Worm (Caenorhabditis elegans) whole organism, young adult: ENCODE results near the gene atln-1.

Experiments used
- B0035.1 ChIP-seq: sonication (generic microtip); optimal IDR thresholded peaks from 2 replicates; lab custom pipeline; 2016; ENCODE audit warnings: missing genetic modification characterization, mild to moderate bottlenecking, missing compliant biosample characterization, missing genotype, missing genetic modification reagents
- B0336.3 ChIP-seq: fragments of 200-800 bp; sonication (Bioruptor generic); IDR thresholded peaks from 2 replicates; pipeline ENCODE4 v1.3.6; 2022; ENCODE audit warnings: missing genetic modification characterization, missing compliant biosample characterization
- C06A6.2 ChIP-seq: fragments of 200-800 bp; sonication (Bioruptor generic); conservative IDR thresholded peaks from 2 replicates; pipeline ENCODE4 v1.3.6; 2022; ENCODE audit warnings: missing genetic modification characterization, missing compliant biosample characterization
- C17E4.6 ChIP-seq: fragments of 200-800 bp; sonication (Bioruptor generic); IDR thresholded peaks from 2 replicates; pipeline ENCODE4 v1.3.6; 2022; ENCODE audit warnings: missing genetic modification reagents, missing genetic modification characterization, missing compliant biosample characterization
- F22D6.2 ChIP-seq: sonication (generic microtip); optimal IDR thresholded peaks from 2 replicates; lab custom pipeline; 2016; ENCODE audit warnings: mild to moderate bottlenecking, missing genetic modification characterization, missing compliant biosample characterization
- F23B12.7 ChIP-seq: sonication (generic microtip); optimal IDR thresholded peaks from 2 replicates; lab custom pipeline; 2017; ENCODE audit warnings: missing genetic modification characterization, mild to moderate bottlenecking, missing compliant biosample characterization, antibody characterized with exemption, moderate library complexity; ENCODE audit not compliant: insufficient read depth
- F33H1.4 ChIP-seq: fragments of 200-800 bp; sonication (Bioruptor generic); IDR thresholded peaks from 2 replicates; pipeline ENCODE4 v1.3.6; 2022; ENCODE audit warnings: missing genetic modification reagents, missing genetic modification characterization, missing compliant biosample characterization
- F37B4.10 ChIP-seq: fragments of 200-800 bp; sonication (Bioruptor generic); IDR thresholded peaks from 2 replicates; pipeline ENCODE4 v1.3.6; 2022; ENCODE audit warnings: missing genetic modification characterization, missing compliant biosample characterization
- F55B11.4 ChIP-seq: sonication (generic microtip); optimal IDR thresholded peaks from 2 replicates; lab custom pipeline; 2016; ENCODE audit warnings: missing compliant biosample characterization, missing genetic modification characterization, borderline replicate concordance; ENCODE audit not compliant: insufficient read depth
- F57A8.1 ChIP-seq: fragments of 200-800 bp; sonication (Bioruptor generic); optimal IDR thresholded peaks from 2 replicates; lab custom pipeline; 2018; ENCODE audit warnings: mild to moderate bottlenecking, missing genetic modification characterization, moderate library complexity, missing compliant biosample characterization
- F57C9.4 ChIP-seq: sonication (generic microtip); optimal IDR thresholded peaks from 2 replicates; lab custom pipeline; 2017; ENCODE audit warnings: mild to moderate bottlenecking, missing genetic modification characterization, missing compliant biosample characterization
- K11D2.4 ChIP-seq: fragments of 200-800 bp; sonication (Bioruptor generic); IDR thresholded peaks from 2 replicates; pipeline ENCODE4 v1.3.6; 2022; ENCODE audit warnings: missing genetic modification reagents, missing genetic modification characterization, missing compliant biosample characterization
- T07F8.4 ChIP-seq: sonication (generic microtip); optimal IDR thresholded peaks from 2 replicates; lab custom pipeline; 2016; ENCODE audit warnings: mild to moderate bottlenecking, missing genetic modification characterization, moderate library complexity, missing compliant biosample characterization
- Y95B8A.8 ChIP-seq: fragments of 200-800 bp; sonication (Bioruptor generic); IDR thresholded peaks from 2 replicates; pipeline ENCODE4 v1.3.6; 2022; ENCODE audit warnings: missing genetic modification reagents, missing genetic modification characterization, missing compliant biosample characterization
- akir-1 ChIP-seq: fragments of 200-800 bp; sonication (Bioruptor generic); optimal IDR thresholded peaks from 2 replicates; lab custom pipeline; 2018; ENCODE audit warnings: mild to moderate bottlenecking, missing genetic modification characterization, moderate library complexity, missing compliant biosample characterization
- atf-7 ChIP-seq: sonication (generic microtip); optimal IDR thresholded peaks from 2 replicates; lab custom pipeline; 2017; ENCODE audit warnings: mild to moderate bottlenecking, missing genetic modification characterization, missing compliant biosample characterization
- athp-1 ChIP-seq: sonication (generic microtip); optimal IDR thresholded peaks from 2 replicates; lab custom pipeline; 2017; ENCODE audit warnings: mild to moderate bottlenecking, missing genetic modification characterization, missing compliant biosample characterization
- attf-3 ChIP-seq: fragments of 200-800 bp; sonication (Bioruptor generic); conservative IDR thresholded peaks from 2 replicates; pipeline ENCODE4 v1.3.6; 2022; ENCODE audit warnings: missing genetic modification reagents, missing genetic modification characterization, missing compliant biosample characterization
- attf-5 ChIP-seq: fragments of 200-800 bp; sonication (Bioruptor generic); optimal IDR thresholded peaks from 2 replicates; lab custom pipeline; 2018; ENCODE audit warnings: mild to moderate bottlenecking, missing genetic modification characterization, missing compliant biosample characterization
- bed-1 ChIP-seq: fragments of 200-800 bp; sonication (Bioruptor generic); IDR thresholded peaks from 2 replicates; pipeline ENCODE4 v1.3.6; 2022; ENCODE audit warnings: missing genetic modification reagents, missing genetic modification characterization, missing compliant biosample characterization
- bed-2 ChIP-seq: fragments of 200-800 bp; sonication (Bioruptor generic); IDR thresholded peaks from 2 replicates; pipeline ENCODE4 v1.3.6; 2022; ENCODE audit warnings: missing genetic modification reagents, missing genetic modification characterization, missing compliant biosample characterization
- cebp-2 ChIP-seq: fragments of 200-800 bp; sonication (Bioruptor generic); IDR thresholded peaks from 2 replicates; pipeline ENCODE4 v1.3.6; 2022; ENCODE audit warnings: missing genetic modification characterization, missing compliant biosample characterization
- ceh-100 ChIP-seq: fragments of 200-800 bp; sonication (Bioruptor generic); IDR thresholded peaks from 2 replicates; pipeline ENCODE4 v1.3.6; 2022; ENCODE audit warnings: missing genetic modification reagents, missing genetic modification characterization, missing compliant biosample characterization
- ceh-27 ChIP-seq: fragments of 200-800 bp; sonication (Bioruptor generic); optimal IDR thresholded peaks from 2 replicates; lab custom pipeline; 2018; ENCODE audit warnings: mild to moderate bottlenecking, missing genetic modification characterization, moderate library complexity, missing compliant biosample characterization
- ceh-40 ChIP-seq: fragments of 200-800 bp; sonication (Bioruptor generic); IDR thresholded peaks from 2 replicates; pipeline ENCODE4 v1.3.6; 2022; ENCODE audit warnings: missing genetic modification characterization, missing compliant biosample characterization
- ceh-91 ChIP-seq: fragments of 200-800 bp; sonication (Bioruptor generic); IDR thresholded peaks from 2 replicates; pipeline ENCODE4 v1.3.6; 2022; ENCODE audit warnings: missing genetic modification reagents, missing genetic modification characterization, missing compliant biosample characterization
- egl-44 ChIP-seq: fragments of 200-800 bp; sonication (Bioruptor generic); IDR thresholded peaks from 2 replicates; pipeline ENCODE4 v1.3.6; 2022; ENCODE audit warnings: missing genetic modification reagents, missing genetic modification characterization, missing compliant biosample characterization
- let-607 ChIP-seq, 2 experiments: fragments of 200-800 bp in 1 of 2; sonication (Bioruptor generic) in 1 of 2; sonication (generic microtip) in 1 of 2; optimal IDR thresholded peaks; 2 replicates each; lab custom pipeline; 2016 to 2018; ENCODE audit warnings: mild to moderate bottlenecking in 2 of 2, missing compliant biosample characterization in 2 of 2, missing genetic modification characterization in 2 of 2, moderate library complexity in 2 of 2, missing genotype in 1 of 2
- lin-54 ChIP-seq: fragments of 200-800 bp; sonication (Bioruptor generic); optimal IDR thresholded peaks from 2 replicates; lab custom pipeline; 2018; ENCODE audit warnings: mild to moderate bottlenecking, missing genetic modification characterization, missing compliant biosample characterization
- lsl-1 ChIP-seq: fragments of 200-800 bp; sonication (Bioruptor generic); optimal IDR thresholded peaks from 2 replicates; lab custom pipeline; 2018; ENCODE audit warnings: mild to moderate bottlenecking, missing genetic modification characterization, moderate library complexity, missing compliant biosample characterization
- madf-3 ChIP-seq: fragments of 200-800 bp; sonication (Bioruptor generic); IDR thresholded peaks from 2 replicates; pipeline ENCODE4 v1.3.6; 2022; ENCODE audit warnings: missing genetic modification reagents, missing genetic modification characterization, missing compliant biosample characterization
- madf-6 ChIP-seq: fragments of 200-800 bp; sonication (Bioruptor generic); IDR thresholded peaks from 2 replicates; pipeline ENCODE4 v1.3.6; 2022; ENCODE audit warnings: missing genetic modification reagents, missing genetic modification characterization, missing compliant biosample characterization
- mcd-1 ChIP-seq: fragments of 200-800 bp; sonication (Bioruptor generic); IDR thresholded peaks from 2 replicates; pipeline ENCODE4 v1.3.6; 2022; ENCODE audit warnings: missing genetic modification reagents, missing genetic modification characterization, missing compliant biosample characterization
- mel-28 ChIP-seq: sonication (generic microtip); optimal IDR thresholded peaks from 2 replicates; lab custom pipeline; 2016; ENCODE audit warnings: borderline replicate concordance, mild to moderate bottlenecking, missing genetic modification characterization, missing compliant biosample characterization
- nfyb-1 ChIP-seq: fragments of 200-800 bp; sonication (Bioruptor generic); IDR thresholded peaks from 2 replicates; pipeline ENCODE4 v1.3.6; 2022; ENCODE audit warnings: missing genetic modification reagents, missing genetic modification characterization, missing compliant biosample characterization
- nhr-120 ChIP-seq: fragments of 200-800 bp; sonication (Bioruptor generic); IDR thresholded peaks from 2 replicates; pipeline ENCODE4 v1.3.6; 2022; ENCODE audit warnings: missing genetic modification characterization, missing compliant biosample characterization
- nhr-179 ChIP-seq: sonication (generic microtip); optimal IDR thresholded peaks from 2 replicates; lab custom pipeline; 2016; ENCODE audit warnings: mild to moderate bottlenecking, missing genetic modification characterization, missing compliant biosample characterization
- nhr-27 ChIP-seq: fragments of 200-800 bp; sonication (Bioruptor generic); optimal IDR thresholded peaks from 2 replicates; lab custom pipeline; 2018; ENCODE audit warnings: mild to moderate bottlenecking, missing genetic modification characterization, moderate library complexity, missing compliant biosample characterization
- nhr-90 ChIP-seq: sonication (generic microtip); optimal IDR thresholded peaks from 2 replicates; lab custom pipeline; 2016; ENCODE audit warnings: missing genotype, mild to moderate bottlenecking, missing genetic modification characterization, missing compliant biosample characterization
- sdz-38 ChIP-seq: sonication (generic microtip); optimal IDR thresholded peaks from 2 replicates; lab custom pipeline; 2016; ENCODE audit warnings: missing genotype, missing genetic modification characterization, missing compliant biosample characterization
- sea-2 ChIP-seq: fragments of 200-800 bp; sonication (Bioruptor generic); IDR thresholded peaks from 2 replicates; pipeline ENCODE4 v1.3.6; 2022; ENCODE audit warnings: missing genetic modification characterization, missing compliant biosample characterization
- snpc-1.3 ChIP-seq: sonication (generic microtip); optimal IDR thresholded peaks from 2 replicates; lab custom pipeline; 2017; ENCODE audit warnings: missing genetic modification characterization, mild to moderate bottlenecking, missing compliant biosample characterization, antibody characterized with exemption, moderate library complexity, missing genotype, missing genetic modification reagents; ENCODE audit not compliant: insufficient read depth
- snpc-3.4 ChIP-seq: sonication (generic microtip); optimal IDR thresholded peaks from 2 replicates; lab custom pipeline; 2017; ENCODE audit warnings: missing genetic modification characterization, mild to moderate bottlenecking, missing compliant biosample characterization, antibody characterized with exemption, moderate library complexity, missing genotype, missing genetic modification reagents
- somi-1 ChIP-seq: fragments of 200-800 bp; sonication (Bioruptor generic); optimal IDR thresholded peaks from 2 replicates; lab custom pipeline; 2018; ENCODE audit warnings: mild to moderate bottlenecking, missing genetic modification characterization, missing compliant biosample characterization
- tlf-1 ChIP-seq: fragments of 200-800 bp; sonication (Bioruptor generic); optimal IDR thresholded peaks from 2 replicates; lab custom pipeline; 2018; ENCODE audit warnings: mild to moderate bottlenecking, missing genetic modification characterization, missing compliant biosample characterization
- zfh-2 ChIP-seq: fragments of 200-800 bp; sonication (Bioruptor generic); conservative IDR thresholded peaks from 2 replicates; pipeline ENCODE4 v1.3.6; 2022; ENCODE audit warnings: missing genetic modification reagents, missing genetic modification characterization, missing compliant biosample characterization
- zim-3 ChIP-seq: sonication (generic microtip); optimal IDR thresholded peaks from 2 replicates; lab custom pipeline; 2017; ENCODE audit warnings: mild to moderate bottlenecking, missing genetic modification characterization, moderate library complexity, missing compliant biosample characterization
- ztf-26 ChIP-seq: sonication (generic microtip); optimal IDR thresholded peaks from 2 replicates; lab custom pipeline; 2017; ENCODE audit warnings: missing genetic modification characterization, missing compliant biosample characterization

Gene atln-1

ce11 chrIV:2805525-2805924 lies 17.0 kb downstream of the atln-1 start, which contains the start of gene Y54G2A.45 (continued):
- TF ChIP-seq sdz-38 (tag; lab: Kevin White, UChicago) (peak; percentile 43), nhr-120 (GFP tag; lab: Robert Waterston, UW) (no peak), nhr-27 (no peak), F57C9.4 (tag; lab: Kevin White, UChicago) (no peak), T07F8.4 (tag; lab: Kevin White, UChicago) (peak; percentile 76), nfyb-1 (GFP tag; lab: Robert Waterston, UW) (peak; percentile 78), nhr-179 (tag; lab: Kevin White, UChicago) (peak; percentile 24), madf-3 (no peak), snpc-3.4 (tag; lab: Kevin White, UChicago) (peak; percentile 56), ceh-27 (GFP tag; lab: Kevin White, UChicago) (peak; percentile 20), nhr-90 (tag; lab: Kevin White, UChicago) (peak; percentile 94), mcd-1 (GFP tag; lab: Robert Waterston, UW) (peak; percentile 65), ceh-40 (GFP tag; lab: Robert Waterston, UW) (peak; percentile 30; the same call in 1 of the 2 replicates), F22D6.2 (tag; lab: Kevin White, UChicago) (peak; percentile 52), F23B12.7 (peak; percentile 80), cebp-2 (no peak), attf-5 (GFP tag; lab: Kevin White, UChicago) (peak; percentile 43), B0336.3 (GFP tag; lab: Robert Waterston, UW) (peak; percentile 83), F33H1.4 (peak; percentile 46), Y95B8A.8 (GFP tag; lab: Robert Waterston, UW) (peak; percentile 76; the same call in 1 of the 2 replicates), sea-2 (GFP tag; lab: Robert Waterston, UW) (0 out of 2 replicates have a peak, but pooled peaks have one; percentile 11), bed-1 (GFP tag; lab: Robert Waterston, UW) (no peak), zfh-2 (GFP tag; lab: Robert Waterston, UW) (peak; percentile 56; the same call in 1 of the 2 replicates), F55B11.4 (tag; lab: Kevin White, UChicago) (no peak), ztf-26 (tag; lab: Kevin White, UChicago) (peak; percentile 43), snpc-1.3 (tag; lab: Kevin White, UChicago) (peak; percentile 81), lin-54 (GFP tag; lab: Kevin White, UChicago) (peak; percentile 72), somi-1 (GFP tag; lab: Kevin White, UChicago) (no peak), mel-28 (tag; lab: Kevin White, UChicago) (no peak), F57A8.1 (GFP tag; lab: Kevin White, UChicago) (no peak), F37B4.10 (GFP tag; lab: Robert Waterston, UW) (no peak), attf-3 (GFP tag; lab: Robert Waterston, UW) (peak; percentile 56), atf-7 (tag; lab: Kevin White, UChicago) (peak; percentile 85), madf-6 (peak; percentile 64), B0035.1 (tag; lab: Kevin White, UChicago) (peak; percentile 50), ceh-91 (GFP tag; lab: Robert Waterston, UW) (no peak), egl-44 (GFP tag; lab: Robert Waterston, UW) (peak; percentile 93), K11D2.4 (GFP tag; lab: Robert Waterston, UW) (peak; percentile 56; the same call in 1 of the 2 replicates), let-607 (tag; optimal IDR thresholded peaks at IDR 0.05; lab: Kevin White, UChicago) (peak; percentile 44 to 65), lsl-1 (GFP tag; lab: Kevin White, UChicago) (peak; percentile 59), C06A6.2 (GFP tag; lab: Robert Waterston, UW) (no peak), akir-1 (GFP tag; lab: Kevin White, UChicago) (no peak), athp-1 (tag; lab: Kevin White, UChicago) (peak; percentile 60), bed-2 (no peak), tlf-1 (peak; percentile 52), C17E4.6 (peak; percentile 48; the same call in 1 of the 2 replicates), zim-3 (tag; lab: Kevin White, UChicago) (peak; percentile 56), ceh-100 (GFP tag; lab: Robert Waterston, UW) (peak; percentile 53)
